Worm (Caenorhabditis elegans) whole organism, young adult: ENCODE measurements around the gene exc-6.

Source experiments
- ceh-79 ChIP-seq: sonication (generic microtip); optimal IDR thresholded peaks from 2 replicates; lab custom pipeline; 2017; ENCODE audit warnings: mild to moderate bottlenecking, missing genetic modification characterization, missing compliant biosample characterization
- lir-1 ChIP-seq: fragments of 200-800 bp; sonication (Bioruptor generic); conservative IDR thresholded peaks from 2 replicates; pipeline ENCODE4 v1.3.6; 2022; ENCODE audit warnings: missing genetic modification reagents, missing genetic modification characterization, missing compliant biosample characterization
- pha-4 ChIP-seq: fragments of 150-350 bp; sonication (generic microtip); optimal IDR thresholded peaks from 2 replicates; lab custom pipeline; 2014; ENCODE audit warnings: missing biosample characterization, missing genetic modification reagents, missing genetic modification characterization
- snpc-4 ChIP-seq, 5 experiments: fragments of 150-350 bp in 1 of 5; sonication (generic microtip) in 4 of 5; optimal IDR thresholded peaks; 2 replicates each; lab custom pipeline; 2014 to 2018; ENCODE audit warnings: missing genetic modification characterization in 5 of 5, missing biosample characterization in 3 of 5, antibody characterized with exemption in 2 of 5, mild to moderate bottlenecking in 2 of 5, missing compliant biosample characterization in 2 of 5, missing genotype in 2 of 5, moderate library complexity in 2 of 5, missing genetic modification reagents in 1 of 5

ce11 chrIII:1074152-1074551, 28.9 kb upstream of the exc-6 start:
- no peak for TF ChIP-seq lir-1 (GFP tag; lab: Robert Waterston, UW)
- TF ChIP-seq snpc-4 (GFP tag; optimal IDR thresholded peaks at IDR 0.05; lab: Kevin White, UChicago): no peak
- TF ChIP-seq snpc-4 (tag; optimal IDR thresholded peaks at IDR 0.05; lab: Kevin White, UChicago): no peak
- TF ChIP-seq ceh-79 (tag; lab: Kevin White, UChicago): no peak
- TF ChIP-seq pha-4 (tag; lab: Kevin White, UChicago): no peak
